Fruit fly (Drosophila melanogaster): ENCODE results near the gene eas.

- TF ChIP-seq CTCF (optimal IDR thresholded peaks at IDR 0.05) (no peak), CG8478 (optimal IDR thresholded peaks at IDR 0.05) (no peak)
These were observed 3.8 kb downstream of the eas start for dm6 chrX:16281717-16282529.
